Fruit fly (Drosophila melanogaster) whole organism, pupa: Measurements from ENCODE around the gene PolrMT.

Experiments
- CG10348 ChIP-seq: fragments of 200-800 bp; sonication (Bioruptor generic); IDR thresholded peaks from 2 replicates; pipeline ENCODE4 v1.3.6; 2022; ENCODE audit warnings: missing biosample characterization, missing genetic modification characterization
- CG12605 ChIP-seq: fragments of 200-800 bp; sonication (Bioruptor generic); IDR thresholded peaks from 2 replicates; pipeline ENCODE4 v1.3.6; 2022; ENCODE audit warnings: missing biosample characterization, missing genetic modification characterization
- CG13204 ChIP-seq: fragments of 200-800 bp; sonication (Bioruptor generic); optimal IDR thresholded peaks from 2 replicates; lab custom pipeline; 2018; ENCODE audit warnings: missing biosample characterization, mild to moderate bottlenecking, missing genetic modification characterization, moderate library complexity
- CG14655 ChIP-seq: fragments of 200-800 bp; sonication (Bioruptor generic); optimal IDR thresholded peaks from 3 replicates; lab custom pipeline; 2017; ENCODE audit warnings: mild to moderate bottlenecking, missing biosample characterization, missing genetic modification reagents, missing genetic modification characterization
- CG15710 ChIP-seq: fragments of 200-800 bp; sonication (Bioruptor generic); optimal IDR thresholded peaks from 2 replicates; lab custom pipeline; 2018; ENCODE audit warnings: missing biosample characterization, mild to moderate bottlenecking, missing genetic modification characterization, moderate library complexity
- CG17806 ChIP-seq: fragments of 200-800 bp; sonication (Bioruptor generic); optimal IDR thresholded peaks from 2 replicates; lab custom pipeline; 2018; ENCODE audit warnings: missing biosample characterization, mild to moderate bottlenecking, missing genetic modification characterization, moderate library complexity
- CG32121 ChIP-seq: fragments of 200-800 bp; sonication (Bioruptor generic); IDR thresholded peaks from 2 replicates; pipeline ENCODE4 v1.3.6; 2022; ENCODE audit warnings: missing biosample characterization, missing genetic modification characterization
- CG34367 ChIP-seq: fragments of 200-800 bp; sonication (Bioruptor generic); optimal IDR thresholded peaks from 2 replicates; lab custom pipeline; 2018; ENCODE audit warnings: missing biosample characterization, mild to moderate bottlenecking, missing genetic modification characterization
- CG4496 ChIP-seq: fragments of 200-800 bp; sonication (Bioruptor generic); IDR thresholded peaks from 3 replicates; pipeline ENCODE4 v1.3.6; 2022; ENCODE audit warnings: missing biosample characterization, missing genetic modification characterization
- CG8159 ChIP-seq: fragments of 200-800 bp; sonication (Bioruptor generic); optimal IDR thresholded peaks from 3 replicates; lab custom pipeline; 2018; ENCODE audit warnings: missing biosample characterization, mild to moderate bottlenecking, missing genetic modification characterization, moderate library complexity
- CG8301 ChIP-seq: fragments of 200-800 bp; sonication (Bioruptor generic); optimal IDR thresholded peaks from 2 replicates; lab custom pipeline; 2018; ENCODE audit warnings: missing biosample characterization, mild to moderate bottlenecking, missing genetic modification characterization
- CG9948 ChIP-seq: fragments of 200-800 bp; sonication (Bioruptor generic); optimal IDR thresholded peaks from 2 replicates; lab custom pipeline; 2018; ENCODE audit warnings: missing biosample characterization, mild to moderate bottlenecking, missing genetic modification characterization, moderate library complexity
- D1 ChIP-seq: fragments of 200-800 bp; sonication (Bioruptor generic); optimal IDR thresholded peaks from 2 replicates; lab custom pipeline; 2018; ENCODE audit warnings: missing biosample characterization, mild to moderate bottlenecking, missing genetic modification characterization, moderate library complexity
- EcR ChIP-seq: fragments of 200-800 bp; sonication (Bioruptor generic); optimal IDR thresholded peaks from 3 replicates; lab custom pipeline; 2019; ENCODE audit warnings: missing biosample characterization, missing genetic modification characterization, mild to moderate bottlenecking, moderate library complexity, missing genetic modification reagents
- Ets98B ChIP-seq: fragments of 200-800 bp; sonication (Bioruptor generic); IDR thresholded peaks from 2 replicates; pipeline ENCODE4 v1.3.6; 2022; ENCODE audit warnings: missing biosample characterization, missing genetic modification characterization
- Pif1A ChIP-seq: fragments of 200-800 bp; sonication (Bioruptor generic); optimal IDR thresholded peaks from 3 replicates; lab custom pipeline; 2016; ENCODE audit warnings: missing biosample characterization, missing genetic modification characterization
- Pif1B ChIP-seq: fragments of 200-800 bp; sonication (Bioruptor generic); optimal IDR thresholded peaks from 3 replicates; lab custom pipeline; 2016; ENCODE audit warnings: missing biosample characterization, missing genetic modification characterization
- Snoo ChIP-seq: fragments of 200-800 bp; sonication (Bioruptor generic); optimal IDR thresholded peaks from 3 replicates; lab custom pipeline; 2017; ENCODE audit warnings: missing biosample characterization, mild to moderate bottlenecking, missing genetic modification characterization, inconsistent platforms
- fd96Ca ChIP-seq: fragments of 200-800 bp; sonication (Bioruptor generic); IDR thresholded peaks from 3 replicates; pipeline ENCODE4 v1.3.6; 2022; ENCODE audit warnings: missing biosample characterization, missing genetic modification characterization
- gl ChIP-seq: fragments of 200-800 bp; sonication (Bioruptor generic); optimal IDR thresholded peaks from 2 replicates; lab custom pipeline; 2018; ENCODE audit warnings: missing biosample characterization, mild to moderate bottlenecking, missing genetic modification characterization
- rn ChIP-seq: fragments of 200-800 bp; sonication (Bioruptor generic); IDR thresholded peaks from 2 replicates; pipeline ENCODE4 v1.3.6; 2022; ENCODE audit warnings: missing biosample characterization, missing genetic modification characterization

Gene PolrMT

DNA sequence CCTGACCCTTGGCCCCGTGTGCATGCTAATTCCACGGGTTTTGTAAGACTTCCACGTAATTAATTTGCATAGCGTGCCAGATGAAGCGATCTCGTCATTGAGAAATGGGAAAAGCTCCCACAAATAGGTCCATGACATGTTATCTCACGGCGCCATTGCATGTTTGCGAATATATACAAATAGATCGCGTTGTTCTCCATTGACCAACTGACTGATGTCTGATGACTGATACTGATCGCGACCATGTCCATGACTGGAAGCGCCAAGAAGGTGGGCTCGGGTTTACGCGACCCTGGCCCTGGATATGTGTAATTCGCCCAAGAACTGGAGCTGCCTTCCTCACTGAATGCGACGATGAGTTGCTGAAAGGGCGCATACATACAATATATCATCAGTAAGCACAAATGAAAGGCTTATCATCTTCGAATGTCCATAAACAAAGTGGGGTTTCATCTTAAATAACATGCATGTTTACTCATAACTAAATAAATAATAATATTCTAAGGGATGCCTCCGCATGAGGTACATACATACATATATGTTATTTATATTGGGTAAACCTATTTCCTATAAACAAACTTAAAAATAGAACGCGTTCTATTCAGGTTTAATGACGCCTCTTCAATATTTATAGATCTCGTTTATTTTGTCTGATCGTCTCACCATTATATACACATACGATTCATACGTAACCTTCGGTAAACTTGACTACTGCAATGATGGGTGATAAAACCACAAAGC is 15.1 kb upstream of the PolrMT start:
- no peak for TF ChIP-seq CG17806 (tag; lab: Kevin White, UChicago)
- TF ChIP-seq Snoo (tag; lab: Kevin White, UChicago), result no peak
- TF ChIP-seq Pif1B (GFP tag; lab: Kevin White, UChicago), result no peak
- TF ChIP-seq EcR (GFP tag; lab: Kevin White, UChicago), result peak; percentile 70

DNA sequence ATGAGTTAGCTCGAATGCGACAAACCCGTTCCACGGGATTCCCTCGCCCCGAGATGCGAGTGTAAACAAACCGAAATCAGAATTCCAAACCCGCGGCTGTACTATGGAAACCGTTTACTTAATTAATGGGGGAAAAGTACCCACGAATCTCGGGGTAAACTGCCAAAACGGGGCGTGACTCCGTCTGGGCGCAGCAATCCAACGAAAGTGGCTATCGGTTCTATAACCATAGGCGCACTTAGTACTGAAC is 14.5 kb upstream of the PolrMT start:
- TF ChIP-seq CG9948 (tag; lab: Kevin White, UChicago) (no peak), CG17806 (tag; lab: Kevin White, UChicago) (no peak), CG12605 (GFP tag; lab: Robert Waterston, UW) (no peak), CG8301 (tag; lab: Kevin White, UChicago) (no peak), Snoo (tag; lab: Kevin White, UChicago) (no peak)

DNA sequence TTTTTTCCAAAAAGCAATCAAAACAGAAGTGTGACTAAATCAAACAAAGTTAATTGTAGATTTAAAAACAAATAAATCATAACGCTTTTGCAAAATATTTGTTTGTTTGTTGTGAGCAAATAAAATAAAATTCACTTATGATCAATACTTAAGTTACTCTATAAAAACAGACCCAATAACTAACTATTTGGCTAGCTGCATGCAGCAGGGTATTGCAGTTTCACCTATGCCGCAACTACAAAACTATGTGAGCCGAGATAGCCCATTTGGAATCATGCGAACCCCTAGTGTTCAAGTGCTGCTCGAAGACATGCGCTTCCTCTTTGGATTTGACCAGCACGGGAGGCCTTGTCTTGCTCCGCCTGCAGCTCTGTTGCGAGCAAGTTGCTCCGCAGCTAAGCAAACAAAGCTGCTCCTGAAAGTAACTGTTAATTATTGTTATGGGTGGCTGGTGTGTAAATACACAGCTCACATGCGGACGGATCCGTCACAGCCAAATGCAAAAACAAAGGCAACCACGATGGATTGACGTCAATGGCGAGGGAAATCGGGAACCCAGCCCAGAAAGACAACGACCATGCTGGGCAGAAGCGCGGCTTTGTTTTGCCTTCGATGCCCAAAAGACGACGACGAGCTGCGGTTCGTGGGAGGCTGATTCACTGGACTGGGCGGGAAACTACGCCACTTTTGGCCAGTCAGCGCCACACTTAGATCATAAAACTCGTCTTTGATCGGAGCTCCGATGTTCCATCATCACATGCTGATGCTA is 14.0 kb upstream of the PolrMT start:
- no peak for TF ChIP-seq Snoo (tag; lab: Kevin White, UChicago)
- no peak for TF ChIP-seq rn (GFP tag; lab: Robert Waterston, UW)
- TF ChIP-seq CG14655 (GFP tag; lab: Kevin White, UChicago), result no peak
- no peak for TF ChIP-seq D1 (tag; lab: Kevin White, UChicago)
- no peak for TF ChIP-seq CG34367
- TF ChIP-seq CG15710 (tag; lab: Kevin White, UChicago), result no peak
- TF ChIP-seq CG17806 (tag; lab: Kevin White, UChicago), result no peak
- TF ChIP-seq fd96Ca, result no peak
- no peak for TF ChIP-seq CG13204 (GFP tag; lab: Kevin White, UChicago)
- TF ChIP-seq CG4496 (GFP tag; lab: Robert Waterston, UW), result no peak
- no peak for TF ChIP-seq CG32121 (GFP tag; lab: Robert Waterston, UW)
- TF ChIP-seq EcR (GFP tag; lab: Kevin White, UChicago), result no peak
- TF ChIP-seq Pif1B (GFP tag; lab: Kevin White, UChicago), result no peak

DNA sequence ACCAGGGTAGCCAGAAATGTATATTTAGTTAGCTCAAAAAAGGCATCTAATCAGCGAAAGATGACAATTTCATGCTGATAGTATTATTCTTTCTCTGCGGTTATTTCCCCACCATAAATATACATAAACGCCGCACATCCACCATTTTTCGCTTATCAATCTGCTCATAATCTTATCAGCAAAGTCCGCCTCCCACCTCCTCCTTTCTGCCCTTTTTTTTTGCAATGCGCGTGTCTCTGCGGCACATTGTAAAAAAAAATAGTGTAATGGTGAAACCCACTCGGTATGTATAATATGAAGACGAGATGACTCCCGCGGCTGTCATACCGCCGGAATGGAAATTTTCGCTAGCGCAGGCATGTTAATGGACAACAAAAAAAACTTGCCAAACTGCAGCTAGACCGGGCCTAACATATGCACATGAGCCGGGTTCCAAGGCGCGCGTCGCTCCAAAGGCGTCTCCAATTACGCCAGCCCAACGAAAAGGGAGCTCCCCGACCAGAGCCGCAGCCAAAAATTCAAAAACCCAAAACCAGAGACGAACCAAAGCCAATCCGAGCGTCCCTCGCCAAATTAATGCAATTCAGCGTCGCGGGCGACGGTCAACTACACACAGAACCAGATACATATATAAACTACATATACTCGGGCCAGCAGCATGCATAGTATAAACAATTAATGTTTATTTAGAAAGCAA is 12.2 kb upstream of the PolrMT start:
- TF ChIP-seq CG14655 (GFP tag; lab: Kevin White, UChicago) (peak; percentile 24), CG9948 (tag; lab: Kevin White, UChicago) (no peak), CG4496 (GFP tag; lab: Robert Waterston, UW) (peak; percentile 54; the same call in 1 of the 3 replicates)

DNA sequence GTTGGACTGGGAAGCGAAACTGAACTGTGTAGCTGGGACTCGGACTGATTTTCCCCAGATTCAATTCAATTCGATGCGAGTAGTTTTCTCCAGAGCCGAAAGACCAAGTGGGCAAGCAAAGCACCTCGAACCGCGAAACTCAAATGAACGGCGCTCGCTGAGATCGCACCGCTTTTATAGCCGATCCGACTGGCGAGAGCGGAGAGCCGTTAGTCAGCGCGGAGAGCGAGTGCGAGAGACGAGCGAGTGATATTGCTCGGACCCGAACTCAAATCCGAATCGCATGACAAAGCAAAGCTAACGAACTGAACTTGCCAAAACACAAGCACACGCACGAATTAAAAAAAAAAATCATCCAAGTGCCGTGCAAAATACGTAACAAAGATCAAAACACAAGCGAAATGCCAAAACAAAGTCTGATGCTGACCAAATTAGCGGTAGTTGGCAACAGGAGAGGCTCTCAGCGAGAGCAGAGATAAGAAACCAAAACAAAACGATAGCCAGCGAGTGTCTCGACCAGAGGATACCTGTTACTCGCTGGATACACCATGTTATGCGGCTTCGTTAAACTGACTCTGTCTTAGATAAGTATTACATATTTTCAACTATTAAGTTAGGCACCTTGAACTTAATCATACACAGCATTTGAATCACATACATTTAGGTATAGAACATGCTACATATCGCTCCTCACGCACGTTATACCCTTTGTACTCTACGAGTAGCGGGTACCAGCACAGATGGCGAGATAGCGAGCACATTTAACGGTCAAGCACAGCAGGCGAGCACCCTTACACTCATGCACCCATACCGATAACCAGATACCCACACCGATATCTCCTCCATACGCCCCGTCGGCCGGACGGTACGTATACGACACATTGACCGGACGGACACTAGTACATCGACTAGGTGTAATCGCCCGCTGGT is 11.0 kb upstream of the PolrMT start:
- TF ChIP-seq CG12605 (GFP tag; lab: Robert Waterston, UW) (peak; percentile 73), Snoo (tag; lab: Kevin White, UChicago) (peak; percentile 73), CG32121 (GFP tag; lab: Robert Waterston, UW) (peak; percentile 71), rn (GFP tag; lab: Robert Waterston, UW) (peak; percentile 57), CG9948 (tag; lab: Kevin White, UChicago) (peak; percentile 46), CG13204 (GFP tag; lab: Kevin White, UChicago) (no peak), EcR (GFP tag; lab: Kevin White, UChicago) (peak; percentile 78), CG15710 (tag; lab: Kevin White, UChicago) (peak; percentile 62), Pif1A (GFP tag; lab: Kevin White, UChicago) (peak; percentile 59), CG14655 (GFP tag; lab: Kevin White, UChicago) (peak; percentile 75), Ets98B (GFP tag; lab: Robert Waterston, UW) (peak; percentile 58), gl (tag; lab: Kevin White, UChicago) (peak; percentile 36), D1 (tag; lab: Kevin White, UChicago) (no peak), CG10348 (peak; percentile 45; the same call in 1 of the 2 replicates), CG8159 (tag; lab: Kevin White, UChicago) (peak; percentile 71), CG34367 (peak; percentile 41), CG17806 (tag; lab: Kevin White, UChicago) (peak; percentile 61), CG8301 (tag; lab: Kevin White, UChicago) (peak; percentile 74), fd96Ca (peak; percentile 88), Pif1B (GFP tag; lab: Kevin White, UChicago) (peak; percentile 70), CG4496 (GFP tag; lab: Robert Waterston, UW) (peak; percentile 80)
